Fruit fly (Drosophila melanogaster): ENCODE measurements around the gene Klf15.

Klf15 gene

dm6 chrX:4762267-4762666 is 9.1 kb downstream of the Klf15 start (continued):
- TF ChIP-seq CoRest (tag; optimal IDR thresholded peaks at IDR 0.05) = peak; percentile 39
- TF ChIP-seq row (GFP tag; IDR thresholded peaks at IDR 0.05) = peak; percentile 56
- TF ChIP-seq gem (tag; optimal IDR thresholded peaks at IDR 0.05) = peak; percentile 60
- peak; percentile 46 for TF ChIP-seq CG7556 (GFP tag; optimal IDR thresholded peaks at IDR 0.05)
- TF ChIP-seq cwo (GFP tag; optimal IDR thresholded peaks at IDR 0.05) = peak; percentile 11
- TF ChIP-seq CG6854 (GFP tag; optimal IDR thresholded peaks at IDR 0.05) = peak; percentile 5
- TF ChIP-seq Deaf1 (tag; optimal IDR thresholded peaks at IDR 0.05) = peak; percentile 5
- TF ChIP-seq caup (GFP tag; optimal IDR thresholded peaks at IDR 0.05; ENCODE audit: severe bottlenecking) = peak; percentile 20
- TF ChIP-seq crp (GFP tag; optimal IDR thresholded peaks at IDR 0.05) = no peak
- TF ChIP-seq her (GFP tag; optimal IDR thresholded peaks at IDR 0.05) = no peak
- TF ChIP-seq lilli (GFP tag; optimal IDR thresholded peaks at IDR 0.05) = peak; percentile 40
- TF ChIP-seq E2f1 (GFP tag; IDR thresholded peaks at IDR 0.05) = peak; percentile 21; the same call in 1 of the 2 replicates
- TF ChIP-seq unpg (GFP tag; optimal IDR thresholded peaks at IDR 0.05) = peak; percentile 45
- peak; percentile 28; the same call in 1 of the 2 replicates for TF ChIP-seq ttk (GFP tag; IDR thresholded peaks at IDR 0.05)
- peak; percentile 24; the same call in 1 of the 2 replicates for TF ChIP-seq CG32532 (GFP tag; IDR thresholded peaks at IDR 0.05)
- peak; percentile 22 for TF ChIP-seq CG9437 (GFP tag; optimal IDR thresholded peaks at IDR 0.05)
- peak; percentile 13 for TF ChIP-seq CG9727 (GFP tag; optimal IDR thresholded peaks at IDR 0.05)
- 0 out of 2 replicates have a peak, but pooled peaks have one; percentile 18 for TF ChIP-seq sisA (GFP tag; IDR thresholded peaks at IDR 0.05)
- peak; percentile 30; the same call in 1 of the 3 replicates for TF ChIP-seq Aef1 (GFP tag; IDR thresholded peaks at IDR 0.05)
- TF ChIP-seq dmrt99B (tag; optimal IDR thresholded peaks at IDR 0.05) = peak; percentile 38
- no peak for TF ChIP-seq otp (GFP tag; IDR thresholded peaks at IDR 0.05)
- peak; percentile 38 for TF ChIP-seq CG13296 (GFP tag; optimal IDR thresholded peaks at IDR 0.05)
- no peak for TF ChIP-seq Trl (optimal IDR thresholded peaks at IDR 0.05)
- no peak for TF ChIP-seq Trl (GFP tag; optimal IDR thresholded peaks at IDR 0.05)
- TF ChIP-seq Hand (GFP tag; optimal IDR thresholded peaks at IDR 0.05) = peak; percentile 4
- TF ChIP-seq CG10147 (GFP tag; optimal IDR thresholded peaks at IDR 0.05) = peak; percentile 35
- peak; percentile 22; the same call in 1 of the 3 replicates for TF ChIP-seq Mrtf (GFP tag; IDR thresholded peaks at IDR 0.05)
- peak; percentile 45 for TF ChIP-seq CG31441 (GFP tag; IDR thresholded peaks at IDR 0.05)
- TF ChIP-seq CG4730 (GFP tag; IDR thresholded peaks at IDR 0.05) = 0 out of 2 replicates have a peak, but pooled peaks have one; percentile 11
- TF ChIP-seq phol (tag; optimal IDR thresholded peaks at IDR 0.05) = peak; percentile 35
- peak; percentile 32 for TF ChIP-seq CG7839 (tag; optimal IDR thresholded peaks at IDR 0.05)
- TF ChIP-seq Ada2b (GFP tag; IDR thresholded peaks at IDR 0.05) = peak; percentile 21; the same call in 1 of the 2 replicates
- peak; percentile 30; the same call in 2 of the 3 replicates for TF ChIP-seq tgo (GFP tag; IDR thresholded peaks at IDR 0.05)
- peak; percentile 5 for TF ChIP-seq pum (GFP tag; optimal IDR thresholded peaks at IDR 0.05)
- no peak for TF ChIP-seq Max (GFP tag; optimal IDR thresholded peaks at IDR 0.05)
- TF ChIP-seq CG30403 (GFP tag; optimal IDR thresholded peaks at IDR 0.05) = peak; percentile 43
- peak; percentile 48; the same call in 1 of the 2 replicates for TF ChIP-seq lmd (GFP tag; IDR thresholded peaks at IDR 0.05)
- TF ChIP-seq Dip3 (GFP tag; optimal IDR thresholded peaks at IDR 0.05) = no peak
- TF ChIP-seq CG13287 (GFP tag; IDR thresholded peaks at IDR 0.05; ENCODE audit: partially characterized antibody) = no peak
- peak; percentile 28; the same call in 1 of the 2 replicates for TF ChIP-seq Atf6 (GFP tag; IDR thresholded peaks at IDR 0.05)
- TF ChIP-seq chif (GFP tag; optimal IDR thresholded peaks at IDR 0.05) = peak in 1 of 2 experiments; percentile 25
- peak; percentile 8; the same call in 1 of the 2 replicates for TF ChIP-seq CG14441 (GFP tag; IDR thresholded peaks at IDR 0.05)
- TF ChIP-seq CG11504 (tag; optimal IDR thresholded peaks at IDR 0.05) = peak; percentile 67
- peak; percentile 69 for TF ChIP-seq lab (GFP tag; optimal IDR thresholded peaks at IDR 0.05)
- TF ChIP-seq CG9932 (GFP tag; IDR thresholded peaks at IDR 0.05) = 0 out of 2 replicates have a peak, but pooled peaks have one; percentile 25
- no peak for TF ChIP-seq ab (GFP tag; optimal IDR thresholded peaks at IDR 0.05)
- peak; percentile 9 for TF ChIP-seq CG3281 (GFP tag; optimal IDR thresholded peaks at IDR 0.05)
- TF ChIP-seq ind (GFP tag; optimal IDR thresholded peaks at IDR 0.05) = peak; percentile 13
- peak; percentile 43 for TF ChIP-seq grau (tag; optimal IDR thresholded peaks at IDR 0.05)
- 0 out of 3 replicates have a peak, but pooled peaks have one; percentile 23 for TF ChIP-seq dysf (GFP tag; IDR thresholded peaks at IDR 0.05)
